Worm (Caenorhabditis elegans) whole organism, L4/young adult: Measurements from ENCODE around the gene col-41.

Experiments
- W03F9.2 ChIP-seq: fragments of 150-350 bp; optimal IDR thresholded peaks from 2 replicates; lab custom pipeline; 2014; ENCODE audit warnings: missing biosample characterization, missing genetic modification characterization
- dao-5 ChIP-seq: sonication (generic microtip); optimal IDR thresholded peaks from 2 replicates; lab custom pipeline; 2016; ENCODE audit warnings: missing genotype, missing genetic modification characterization, moderate library complexity, missing compliant biosample characterization
- him-1 ChIP-seq: sonication (generic microtip); optimal IDR thresholded peaks from 2 replicates; lab custom pipeline; 2016; ENCODE audit warnings: missing genotype, missing genetic modification reagents, missing genetic modification characterization, missing compliant biosample characterization

DNA sequence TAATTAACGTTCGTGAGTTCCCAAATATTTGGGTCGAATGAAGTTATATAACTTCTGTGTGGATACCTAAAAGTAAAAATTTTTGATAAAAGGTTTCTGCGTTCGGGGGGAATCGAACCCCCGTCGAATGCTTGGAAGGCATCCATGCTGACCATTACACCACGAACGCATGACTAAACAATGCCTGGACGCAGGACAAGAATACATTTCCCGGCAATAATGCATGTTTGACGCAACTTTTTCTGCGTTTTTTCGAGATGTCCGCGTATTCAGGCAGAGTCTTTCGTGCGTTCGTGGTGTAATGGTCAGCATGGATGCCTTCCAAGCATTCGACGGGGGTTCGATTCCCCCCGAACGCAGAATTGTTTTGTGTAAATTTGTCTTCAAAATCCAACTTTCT lies 24.4 kb upstream of the col-41 start:
- TF ChIP-seq W03F9.2 (tag; lab: Kevin White, UChicago) (peak; percentile 53), him-1 (tag; lab: Kevin White, UChicago) (peak; percentile 45), dao-5 (tag; lab: Kevin White, UChicago) (peak; percentile 86)
